Worm (Caenorhabditis elegans) whole organism, L4/young adult: ENCODE measurements around the gene egas-4.

Experiments
- W03F9.2 ChIP-seq: fragments of 150-350 bp; optimal IDR thresholded peaks from 2 replicates; lab custom pipeline; 2014; ENCODE audit warnings: missing biosample characterization, missing genetic modification characterization
- him-1 ChIP-seq: sonication (generic microtip); optimal IDR thresholded peaks from 2 replicates; lab custom pipeline; 2016; ENCODE audit warnings: missing genotype, missing genetic modification reagents, missing genetic modification characterization, missing compliant biosample characterization

ce11 chrIV:7487554-7488456 lies 9.8 kb downstream of the egas-4 start, which contains the start of the genes his-60 and his-59:
- TF ChIP-seq W03F9.2 (no peak), him-1 (tag; lab: Kevin White, UChicago) (no peak)
